Worm (Caenorhabditis elegans) whole organism, L4 larva: ENCODE measurements around the gene W08F4.7.
A peak's percentile ranks its signal among the peaks of the same experiment; 100 is the strongest.
"Not testable (repeated sequence)": the region's sequence is repeated elsewhere in the genome, so short reads cannot be mapped to it uniquely, and the experiment has no call there.

Experiments used
- aha-1 ChIP-seq: fragments of 150-350 bp; peaks from one replicate; lab custom pipeline; 2014; ENCODE audit warnings: missing biosample characterization, missing genetic modification characterization
- ceh-32 ChIP-seq: sonication (generic microtip); optimal IDR thresholded peaks from 2 replicates; lab custom pipeline; 2016; ENCODE audit warnings: mild to moderate bottlenecking, missing genetic modification characterization, missing compliant biosample characterization; ENCODE audit not compliant: poor library complexity
- ces-1 ChIP-seq: fragments of 150-350 bp; sonication (generic microtip); optimal IDR thresholded peaks from 4 replicates; lab custom pipeline; 2014; ENCODE audit warnings: missing biosample characterization, missing genetic modification reagents, missing genetic modification characterization
- jun-1 ChIP-seq: fragments of 150-350 bp; optimal IDR thresholded peaks from 2 replicates; lab custom pipeline; 2014; ENCODE audit warnings: missing biosample characterization, missing genetic modification reagents, missing genetic modification characterization
- lin-38 ChIP-seq: fragments of 200-800 bp; sonication (Bioruptor generic); IDR thresholded peaks from 2 replicates; pipeline ENCODE4 v1.3.6; 2022; ENCODE audit warnings: missing genetic modification reagents, missing genetic modification characterization, missing compliant biosample characterization
- mdt-29 ChIP-seq: fragments of 200-800 bp; sonication (Bioruptor generic); IDR thresholded peaks from 2 replicates; pipeline ENCODE4 v1.3.6; 2022; ENCODE audit warnings: missing genetic modification reagents, missing genetic modification characterization, missing compliant biosample characterization
- rbr-2 ChIP-seq: sonication (generic microtip); optimal IDR thresholded peaks from 2 replicates; lab custom pipeline; 2016; ENCODE audit warnings: missing genotype, missing genetic modification characterization, missing compliant biosample characterization
- tag-97 ChIP-seq: fragments of 200-800 bp; sonication (Bioruptor generic); IDR thresholded peaks from 2 replicates; pipeline ENCODE4 v1.3.6; 2022; ENCODE audit warnings: missing genetic modification characterization, missing compliant biosample characterization
- zip-11 ChIP-seq: fragments of 200-800 bp; sonication (Bioruptor generic); IDR thresholded peaks from 2 replicates; pipeline ENCODE4 v1.3.6; 2022; ENCODE audit warnings: missing genetic modification characterization, missing compliant biosample characterization
- ztf-11 ChIP-seq: fragments of 150-350 bp; optimal IDR thresholded peaks from 2 replicates; lab custom pipeline; 2014; ENCODE audit warnings: missing biosample characterization, missing genetic modification characterization

Gene W08F4.7

DNA sequence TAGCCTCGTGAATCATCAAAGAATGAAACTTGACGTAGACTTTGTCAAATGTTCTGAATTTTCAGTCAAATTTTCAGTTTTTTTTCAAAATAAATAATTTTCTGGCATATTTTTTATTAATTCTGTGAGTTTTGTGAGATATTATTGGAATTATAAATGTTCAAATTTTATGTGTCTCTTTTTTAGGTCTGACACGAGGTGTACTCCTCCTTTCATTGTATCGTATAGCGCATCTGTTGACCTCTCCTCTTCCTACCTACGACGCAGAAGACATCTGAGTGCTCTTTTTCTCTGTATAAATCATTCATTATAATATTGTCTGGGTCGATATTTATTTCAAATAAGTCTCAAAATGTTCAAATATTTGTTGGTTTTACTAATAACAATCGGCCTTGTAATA lies 42.3 kb downstream of the W08F4.7 start, which contains the start of gene T27A1.3:
Gene T27A1.3, plus strand, starts transcription at position 301 of the 400 bp plus-strand sequence.
- TF ChIP-seq jun-1; zip-11 (GFP tag; lab: Robert Waterston, UW); ceh-32 (tag; lab: Kevin White, UChicago): not testable (repeated sequence)

DNA sequence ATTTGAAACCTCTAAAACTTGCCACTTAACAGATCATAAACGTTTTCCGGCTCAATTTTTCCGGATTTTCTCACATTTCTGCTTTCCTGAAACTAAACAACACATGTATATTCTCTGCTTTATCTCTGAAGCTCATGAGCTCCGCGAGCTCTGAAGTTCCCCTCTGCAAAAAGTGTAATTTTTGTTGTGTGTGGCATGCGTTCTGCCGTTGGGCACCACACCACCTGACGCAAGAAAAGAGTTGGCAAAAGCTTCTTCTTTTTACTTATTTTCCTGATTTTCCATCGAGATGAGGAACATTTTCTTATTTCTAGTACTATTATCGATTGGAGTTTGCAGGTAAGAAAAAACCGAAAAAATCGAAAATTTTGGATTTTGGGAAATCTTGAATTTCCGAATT lies 51.2 kb downstream of the W08F4.7 start, which contains the start of gene lgc-34:
Gene lgc-34, plus strand, starts transcription at position 200 of the 400 bp plus-strand sequence.
- TF ChIP-seq lin-38 (GFP tag; lab: Robert Waterston, UW) (no peak), mdt-29 (no peak), ces-1 (GFP tag; lab: Kevin White, UChicago) (no peak), rbr-2 (tag; lab: Kevin White, UChicago) (no peak), tag-97 (GFP tag; lab: Robert Waterston, UW) (no peak), ztf-11 (tag; lab: Kevin White, UChicago) (no peak), aha-1 (tag; lab: Kevin White, UChicago) (peak; percentile 25)
